Worm (Caenorhabditis elegans): ENCODE data around the gene F44G4.5.

The F44G4.5 gene

DNA sequence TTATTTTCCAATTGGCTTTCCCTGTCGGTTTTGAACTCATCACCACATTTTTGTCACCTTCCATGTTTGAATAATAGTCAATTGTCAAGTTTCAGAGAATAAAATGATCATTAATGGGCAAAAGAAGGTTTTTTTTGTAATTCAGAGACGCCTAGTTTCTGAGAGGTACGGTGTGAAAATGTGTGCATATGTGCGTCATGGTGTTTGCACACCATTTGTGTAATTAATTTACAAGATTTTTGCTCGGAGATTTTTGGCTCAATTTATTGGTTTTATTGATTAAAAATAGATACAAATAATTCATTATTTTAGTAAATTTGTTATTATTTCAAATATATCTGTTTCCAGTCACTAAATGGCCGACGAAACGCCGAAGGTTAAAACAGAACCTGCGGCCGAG lies 2.8 kb downstream of the F44G4.5 start, which contains the start of the genes F44G4.3 and tdp-1:
TSS of gene F44G4.3 (minus strand) at position 184 of the 400 bp plus-strand sequence.
TSS of gene tdp-1 (plus strand) at position 347 of the 400 bp plus-strand sequence.
- TF ChIP-seq ceh-36 (tag; optimal IDR thresholded peaks at IDR 0.05) (no peak), ceh-13 (GFP tag; optimal IDR thresholded peaks at IDR 0.05) (no peak), ets-7 (tag; optimal IDR thresholded peaks at IDR 0.05) (no peak), tbx-11 (GFP tag; IDR thresholded peaks at IDR 0.05) (no peak), hnd-1 (tag; optimal IDR thresholded peaks at IDR 0.05) (no peak), hmg-4 (GFP tag; optimal IDR thresholded peaks at IDR 0.05) (no peak), tbx-37 (GFP tag; conservative IDR thresholded peaks at IDR 0.05) (no peak), ama-1 (optimal IDR thresholded peaks at IDR 0.05) (no peak), flt-1 (GFP tag; IDR thresholded peaks at IDR 0.05) (no peak), pes-1 (GFP tag; IDR thresholded peaks at IDR 0.05) (no peak), aly-1 (tag; optimal IDR thresholded peaks at IDR 0.05) (no peak), B0310.2 (tag; optimal IDR thresholded peaks at IDR 0.05) (no peak), F13C5.2 (tag; optimal IDR thresholded peaks at IDR 0.05) (no peak), sea-1 (GFP tag; conservative IDR thresholded peaks at IDR 0.05) (no peak)

DNA sequence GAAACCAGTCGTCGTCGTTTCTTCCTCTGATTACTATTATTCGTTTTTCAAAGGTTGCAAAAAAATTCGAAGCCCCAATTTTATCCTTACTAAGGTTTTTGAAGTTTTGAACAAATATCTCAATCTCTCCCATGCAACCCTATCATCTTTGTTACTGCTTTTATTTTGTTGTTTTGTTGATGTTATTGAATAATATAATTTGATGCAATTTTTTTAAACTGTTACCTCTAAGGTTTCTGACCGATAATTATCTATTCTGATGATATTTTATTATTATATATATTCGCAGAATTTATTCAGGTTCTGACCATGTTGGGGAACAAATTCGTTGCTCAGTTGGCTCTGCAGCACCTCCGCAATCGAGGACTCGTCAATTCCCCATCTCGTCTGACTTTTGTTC lies 4.2 kb downstream of the F44G4.5 start, which contains the start of gene ndub-2:
TSS of gene ndub-2 (plus strand) at position 301 of the 400 bp plus-strand sequence.
- TF ChIP-seq tra-4 (tag; optimal IDR thresholded peaks at IDR 0.05): no peak
- TF ChIP-seq hmg-4 (GFP tag; optimal IDR thresholded peaks at IDR 0.05): no peak
- TF ChIP-seq pes-1 (GFP tag; IDR thresholded peaks at IDR 0.05): no peak
- TF ChIP-seq ceh-13 (GFP tag; optimal IDR thresholded peaks at IDR 0.05): no peak
- no peak for TF ChIP-seq sea-1 (GFP tag; conservative IDR thresholded peaks at IDR 0.05)
- TF ChIP-seq ceh-36 (tag; optimal IDR thresholded peaks at IDR 0.05): no peak
- TF ChIP-seq B0310.2 (tag; optimal IDR thresholded peaks at IDR 0.05): no peak
- TF ChIP-seq flt-1 (GFP tag; IDR thresholded peaks at IDR 0.05): no peak
- TF ChIP-seq ama-1 (optimal IDR thresholded peaks at IDR 0.05): no peak
- TF ChIP-seq aly-1 (tag; optimal IDR thresholded peaks at IDR 0.05): no peak
- TF ChIP-seq tbx-37 (GFP tag; conservative IDR thresholded peaks at IDR 0.05): no peak
- TF ChIP-seq scrt-1 (GFP tag; IDR thresholded peaks at IDR 0.05): no peak
- TF ChIP-seq hnd-1 (tag; optimal IDR thresholded peaks at IDR 0.05): no peak
- no peak for TF ChIP-seq hmbx-1 (tag; optimal IDR thresholded peaks at IDR 0.05)
- no peak for TF ChIP-seq tbx-11 (GFP tag; IDR thresholded peaks at IDR 0.05)
- TF ChIP-seq ets-7 (tag; optimal IDR thresholded peaks at IDR 0.05): no peak

DNA sequence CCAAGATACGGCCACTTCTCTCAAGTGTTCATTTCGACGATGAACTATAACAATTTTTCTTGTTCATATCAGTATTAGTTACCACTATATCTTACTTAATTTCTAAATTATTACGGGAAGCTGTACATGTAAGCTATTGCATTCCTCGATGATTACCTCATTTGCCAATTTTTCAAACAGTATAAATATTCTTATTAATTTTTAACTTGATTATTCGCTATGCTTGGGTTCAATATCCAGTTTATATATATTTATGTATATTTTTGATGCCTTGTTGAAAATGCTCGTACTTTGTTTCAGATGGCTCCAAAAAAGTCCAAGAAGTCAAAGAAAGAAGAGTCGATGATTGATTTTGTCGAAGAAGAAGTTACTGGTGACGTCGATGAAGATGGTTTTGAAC lies 5.9 kb downstream of the F44G4.5 start, which contains the start of gene F44G4.1:
TSS of gene F44G4.1 (plus strand) at position 301 of the 400 bp plus-strand sequence.
- no peak for TF ChIP-seq scrt-1 (GFP tag; IDR thresholded peaks at IDR 0.05)
- TF ChIP-seq ets-7 (tag; optimal IDR thresholded peaks at IDR 0.05): no peak
- TF ChIP-seq sea-1 (GFP tag; conservative IDR thresholded peaks at IDR 0.05): no peak
- TF ChIP-seq F13C5.2 (tag; optimal IDR thresholded peaks at IDR 0.05): no peak
- TF ChIP-seq ama-1 (optimal IDR thresholded peaks at IDR 0.05): no peak
- no peak for TF ChIP-seq flt-1 (GFP tag; IDR thresholded peaks at IDR 0.05)
- no peak for TF ChIP-seq aly-1 (tag; optimal IDR thresholded peaks at IDR 0.05)
- no peak for TF ChIP-seq hnd-1 (tag; optimal IDR thresholded peaks at IDR 0.05)
- TF ChIP-seq tra-4 (tag; optimal IDR thresholded peaks at IDR 0.05): no peak

DNA sequence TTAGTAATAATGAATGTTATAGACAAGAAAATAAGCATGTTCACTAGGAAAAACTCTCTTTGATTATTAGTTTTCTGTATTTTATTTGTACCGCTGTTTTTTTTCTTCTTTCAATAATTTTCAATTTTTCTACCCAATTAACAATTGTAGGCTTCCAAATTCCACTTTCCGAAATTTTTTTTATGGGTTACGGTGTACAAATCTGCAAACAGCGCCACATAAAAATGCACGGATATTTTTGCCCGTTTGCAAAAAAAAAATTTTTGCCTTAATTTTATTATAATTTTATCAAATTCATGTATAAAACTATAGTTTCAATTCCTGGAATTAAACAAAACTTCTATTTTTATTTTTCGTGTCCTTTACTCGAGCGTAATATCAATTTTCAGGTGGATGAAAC lies 7.5 kb downstream of the F44G4.5 start, which contains the start of gene ooc-5:
TSS of gene ooc-5 (plus strand) at position 381 of the 400 bp plus-strand sequence.
- TF ChIP-seq scrt-1 (GFP tag; IDR thresholded peaks at IDR 0.05) (no peak), sea-1 (GFP tag; conservative IDR thresholded peaks at IDR 0.05) (no peak), ets-7 (tag; optimal IDR thresholded peaks at IDR 0.05) (no peak), ceh-36 (tag; optimal IDR thresholded peaks at IDR 0.05) (no peak), hmbx-1 (tag; optimal IDR thresholded peaks at IDR 0.05) (no peak), B0310.2 (tag; optimal IDR thresholded peaks at IDR 0.05) (no peak)

DNA sequence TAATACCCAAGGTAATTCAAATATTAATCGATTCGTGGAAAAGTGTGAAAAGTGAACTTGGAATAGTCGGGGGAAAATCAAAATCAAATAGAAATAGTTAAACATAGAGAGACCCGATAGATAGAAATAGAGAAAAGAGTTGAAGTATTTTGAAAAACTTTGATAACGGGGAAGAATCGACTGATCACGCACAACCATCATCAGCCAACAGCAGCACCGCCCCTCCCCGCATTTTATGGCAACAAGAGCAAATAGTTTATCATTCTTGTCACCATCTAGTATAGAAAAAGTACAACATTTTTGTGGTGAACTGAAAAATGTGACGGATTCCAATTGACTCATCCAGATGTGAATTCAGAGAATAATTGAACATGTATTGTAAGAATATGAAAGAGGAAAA lies 8.6 kb downstream of the F44G4.5 start:
- no peak for TF ChIP-seq ets-7 (tag; optimal IDR thresholded peaks at IDR 0.05)
- TF ChIP-seq ceh-13 (GFP tag; optimal IDR thresholded peaks at IDR 0.05): no peak
- no peak for TF ChIP-seq ceh-36 (tag; optimal IDR thresholded peaks at IDR 0.05)
- TF ChIP-seq aly-1 (tag; optimal IDR thresholded peaks at IDR 0.05): no peak
- TF ChIP-seq F13C5.2 (tag; optimal IDR thresholded peaks at IDR 0.05): no peak
- no peak for TF ChIP-seq B0310.2 (tag; optimal IDR thresholded peaks at IDR 0.05)
- TF ChIP-seq hmg-4 (GFP tag; optimal IDR thresholded peaks at IDR 0.05): no peak

DNA sequence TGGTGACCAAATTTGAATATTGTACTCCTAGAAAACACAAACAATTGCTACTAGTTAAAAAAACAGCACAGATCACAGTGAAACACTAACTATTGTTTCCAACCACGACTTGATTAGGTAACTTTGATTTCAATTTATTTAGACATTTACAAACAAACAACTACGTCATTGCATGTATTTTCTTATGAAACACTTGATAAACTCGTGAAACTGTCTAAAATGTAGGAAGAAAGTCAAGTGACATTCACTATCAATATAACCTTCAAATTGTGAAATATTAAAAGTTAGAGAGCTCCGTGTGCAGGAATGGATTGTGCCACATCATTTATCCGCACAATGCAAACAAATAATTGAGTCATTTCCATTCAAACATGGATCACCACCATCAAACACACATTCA lies 10.0 kb downstream of the F44G4.5 start:
- TF ChIP-seq hmbx-1 (tag; optimal IDR thresholded peaks at IDR 0.05) (no peak), ama-1 (optimal IDR thresholded peaks at IDR 0.05) (no peak), F13C5.2 (tag; optimal IDR thresholded peaks at IDR 0.05) (no peak), flt-1 (GFP tag; IDR thresholded peaks at IDR 0.05) (no peak), sea-1 (GFP tag; conservative IDR thresholded peaks at IDR 0.05) (no peak), hnd-1 (tag; optimal IDR thresholded peaks at IDR 0.05) (no peak), B0310.2 (tag; optimal IDR thresholded peaks at IDR 0.05) (no peak), tbx-37 (GFP tag; conservative IDR thresholded peaks at IDR 0.05) (no peak), tra-4 (tag; optimal IDR thresholded peaks at IDR 0.05) (no peak)

DNA sequence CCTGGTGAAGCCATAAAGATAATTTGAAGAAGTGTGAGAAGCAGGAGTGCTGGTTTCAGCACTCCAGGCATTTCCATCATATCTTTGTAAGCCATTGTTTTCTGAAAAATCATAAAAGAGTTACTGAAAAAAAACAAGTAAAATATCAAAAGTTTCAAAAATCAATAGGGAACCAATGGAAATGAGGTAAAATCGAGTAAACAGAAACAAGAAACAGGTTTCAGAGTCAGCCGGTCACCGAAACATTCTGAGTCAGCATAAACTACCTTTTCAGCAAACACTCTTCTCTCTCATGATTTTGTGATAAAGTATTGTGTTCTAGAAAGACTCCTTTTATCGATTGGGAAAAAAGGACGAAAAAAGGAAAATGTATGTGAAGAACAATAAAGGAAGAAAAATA lies 10.8 kb downstream of the F44G4.5 start, which contains the start of gene C18E9.9:
TSS of gene C18E9.9 (minus strand) at position 101 of the 400 bp plus-strand sequence.
- TF ChIP-seq tbx-11 (GFP tag; IDR thresholded peaks at IDR 0.05): no peak

DNA sequence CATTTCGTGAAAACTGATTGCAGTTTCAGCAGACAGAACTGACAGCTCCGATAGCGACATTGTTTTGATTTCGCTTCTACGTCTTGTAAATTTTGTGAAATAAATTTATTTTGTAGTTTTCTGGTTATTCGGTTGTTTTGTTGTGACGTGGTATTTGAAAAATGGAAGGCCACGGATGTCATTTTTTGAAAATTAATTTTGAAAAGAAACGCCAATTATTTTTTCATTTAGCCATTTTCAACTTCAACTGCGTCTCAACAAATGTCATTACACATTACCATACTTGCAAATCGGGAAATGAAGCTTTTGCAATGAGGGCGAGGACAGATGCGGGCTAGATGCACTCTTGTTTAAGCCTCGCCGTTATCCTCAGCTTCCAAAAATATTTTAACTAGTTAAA lies 12.3 kb downstream of the F44G4.5 start, which contains the start of gene C18E9.8:
TSS of gene C18E9.8 (minus strand) at position 101 of the 400 bp plus-strand sequence.
- TF ChIP-seq pes-1 (GFP tag; IDR thresholded peaks at IDR 0.05): no peak
- no peak for TF ChIP-seq flt-1 (GFP tag; IDR thresholded peaks at IDR 0.05)
- TF ChIP-seq hmbx-1 (tag; optimal IDR thresholded peaks at IDR 0.05): no peak
- TF ChIP-seq scrt-1 (GFP tag; IDR thresholded peaks at IDR 0.05): no peak
- TF ChIP-seq tbx-11 (GFP tag; IDR thresholded peaks at IDR 0.05): no peak
- TF ChIP-seq tra-4 (tag; optimal IDR thresholded peaks at IDR 0.05): no peak
- no peak for TF ChIP-seq tbx-37 (GFP tag; conservative IDR thresholded peaks at IDR 0.05)
- TF ChIP-seq sea-1 (GFP tag; conservative IDR thresholded peaks at IDR 0.05): no peak
- no peak for TF ChIP-seq ets-7 (tag; optimal IDR thresholded peaks at IDR 0.05)
- TF ChIP-seq aly-1 (tag; optimal IDR thresholded peaks at IDR 0.05): no peak
- TF ChIP-seq B0310.2 (tag; optimal IDR thresholded peaks at IDR 0.05): no peak
- TF ChIP-seq F13C5.2 (tag; optimal IDR thresholded peaks at IDR 0.05): no peak
- TF ChIP-seq ama-1 (optimal IDR thresholded peaks at IDR 0.05): no peak
- no peak for TF ChIP-seq ceh-13 (GFP tag; optimal IDR thresholded peaks at IDR 0.05)
- TF ChIP-seq hmg-4 (GFP tag; optimal IDR thresholded peaks at IDR 0.05): no peak
- TF ChIP-seq ceh-36 (tag; optimal IDR thresholded peaks at IDR 0.05): no peak
- TF ChIP-seq hnd-1 (tag; optimal IDR thresholded peaks at IDR 0.05): no peak
